Worm (Caenorhabditis elegans): ENCODE measurements around the gene misc-1.

Gene misc-1

DNA sequence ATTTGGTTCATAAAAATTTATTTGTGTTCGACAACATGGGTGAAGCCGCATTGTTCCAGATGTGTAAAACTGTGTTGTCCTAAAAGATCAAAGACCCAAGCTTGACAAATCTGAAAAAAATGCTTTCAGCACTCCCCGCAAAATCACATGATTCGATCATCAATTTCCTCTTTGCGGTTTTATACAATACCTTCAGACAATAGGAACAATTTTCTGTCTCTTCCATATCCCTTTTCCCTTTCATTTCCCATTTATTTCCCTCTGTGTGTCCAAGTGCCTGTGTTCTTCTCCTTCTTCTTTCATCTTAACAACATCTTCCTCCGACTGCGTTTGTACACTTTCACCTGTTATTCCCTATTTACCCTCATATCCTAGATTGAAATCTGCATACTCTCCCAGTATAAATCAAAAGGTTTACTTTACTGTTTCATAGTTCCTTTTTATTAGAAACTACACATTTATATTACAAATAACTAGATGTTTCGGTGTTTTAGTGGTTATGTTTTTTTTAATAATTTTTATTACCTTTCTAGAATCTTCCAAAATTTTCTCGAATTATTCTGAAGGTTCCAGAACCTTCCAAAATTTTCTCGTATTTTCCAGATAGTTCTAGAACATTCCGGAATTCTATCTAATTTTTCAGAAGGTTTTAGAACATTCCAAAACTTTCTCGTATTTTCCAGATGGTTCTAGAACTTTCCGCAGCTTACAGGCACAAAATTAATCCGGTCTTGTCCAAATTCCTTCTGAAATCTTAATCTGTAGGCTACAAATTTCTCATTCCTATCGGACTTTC lies 14.8 kb downstream of the misc-1 start, which contains the start of gene K01A2.5:
Gene K01A2.5 (plus strand): TSS at position 297 of the 796 bp plus-strand sequence.
- peak; percentile 55 for TF ChIP-seq rnt-1 (tag; optimal IDR thresholded peaks at IDR 0.05)
- no peak for TF ChIP-seq madf-2 (tag; optimal IDR thresholded peaks at IDR 0.05)
- peak; percentile 34 for TF ChIP-seq hlh-30 (tag; optimal IDR thresholded peaks at IDR 0.05; ENCODE audit: insufficient read depth)
- TF ChIP-seq gmeb-2 (tag; optimal IDR thresholded peaks at IDR 0.05) = no peak

DNA sequence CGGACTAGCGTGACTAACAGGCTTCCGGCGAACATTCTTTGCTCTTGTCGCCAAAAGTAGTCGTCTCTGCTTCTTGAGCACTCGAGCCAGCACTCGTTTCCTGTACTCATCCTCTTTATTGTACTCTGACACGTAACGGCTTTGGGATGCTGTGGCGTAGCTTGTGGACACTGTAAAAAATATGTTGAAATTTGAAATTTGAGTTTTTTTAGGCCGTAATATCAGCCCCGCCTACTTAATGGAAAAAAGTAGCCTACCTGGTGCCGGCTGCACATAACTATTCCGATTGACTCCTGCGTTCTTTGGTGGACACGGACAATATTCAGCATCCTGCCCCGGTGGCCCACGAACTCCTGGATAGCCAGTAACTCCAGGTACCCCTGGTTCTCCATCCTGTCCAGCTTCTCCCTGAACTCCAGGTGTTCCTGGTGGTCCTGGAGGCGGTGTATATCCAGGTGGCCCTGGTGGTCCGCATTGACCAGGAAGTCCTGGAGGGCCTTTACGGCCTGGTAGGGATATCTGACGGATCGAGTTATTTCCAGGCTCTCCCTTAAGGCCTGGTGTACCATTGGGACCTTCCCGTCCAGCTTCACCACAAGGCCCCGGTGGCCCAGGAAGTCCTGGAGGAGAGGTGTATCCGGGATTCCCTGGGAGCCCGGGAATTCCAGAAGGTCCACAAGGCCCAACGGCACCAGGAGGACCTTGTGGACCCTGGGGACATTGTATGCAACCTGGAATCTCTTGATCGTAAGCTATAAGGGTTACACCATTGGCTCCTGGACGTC lies 17.7 kb downstream of the misc-1 start:
- TF ChIP-seq hlh-15 (tag; optimal IDR thresholded peaks at IDR 0.05) (no peak), mec-3 (tag; optimal IDR thresholded peaks at IDR 0.05; ENCODE audit: borderline replicate concordance) (no peak), fkh-6 (tag; optimal IDR thresholded peaks at IDR 0.05) (no peak), C38D4.7 (GFP tag; optimal IDR thresholded peaks at IDR 0.05) (peak; percentile 15), C08G9.2 (tag; optimal IDR thresholded peaks at IDR 0.05) (peak; percentile 24), ceh-22 (tag; optimal IDR thresholded peaks at IDR 0.05) (no peak), elt-4 (tag; optimal IDR thresholded peaks at IDR 0.05) (peak; percentile 57), syd-9 (tag; optimal IDR thresholded peaks at IDR 0.05) (no peak)

DNA sequence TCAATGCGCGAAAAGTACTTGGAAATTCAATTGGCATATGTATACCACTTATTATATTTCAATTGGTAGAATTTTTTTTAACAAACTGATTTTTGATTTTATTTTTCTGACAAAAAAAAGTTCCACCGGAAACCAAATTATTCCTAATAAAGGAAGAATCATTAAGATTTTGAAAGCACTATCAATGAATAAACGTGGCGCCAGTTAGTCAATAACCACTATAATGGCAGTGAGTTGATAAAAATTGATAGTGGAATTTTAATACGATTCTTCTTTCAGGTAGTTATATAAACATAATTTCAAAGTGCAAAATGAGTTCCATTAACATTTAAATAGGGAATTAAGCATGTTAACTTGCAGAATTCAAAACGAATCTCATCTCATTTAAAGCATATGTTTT lies 19.2 kb downstream of the misc-1 start, which contains the start of gene col-69:
Gene col-69 (minus strand): TSS at position 101 of the 400 bp plus-strand sequence.
- TF ChIP-seq Y22D7AL.16 (tag; optimal IDR thresholded peaks at IDR 0.05) = no peak
- no peak for TF ChIP-seq dmd-4 (tag; optimal IDR thresholded peaks at IDR 0.05; ENCODE audit: borderline replicate concordance)
- no peak for TF ChIP-seq K09A11.1 (tag; optimal IDR thresholded peaks at IDR 0.05; ENCODE audit: insufficient read depth)
- TF ChIP-seq gmeb-2 (tag; optimal IDR thresholded peaks at IDR 0.05) = no peak
- TF ChIP-seq pat-9 (tag; optimal IDR thresholded peaks at IDR 0.05) = no peak
- no peak for TF ChIP-seq pax-1 (tag; optimal IDR thresholded peaks at IDR 0.05)
- TF ChIP-seq ceh-18 (tag; optimal IDR thresholded peaks at IDR 0.05) = no peak
- TF ChIP-seq sdc-2 (tag; optimal IDR thresholded peaks at IDR 0.05) = no peak
- TF ChIP-seq ceh-22 (tag; optimal IDR thresholded peaks at IDR 0.05) = no peak
- no peak for TF ChIP-seq unc-86 (tag; optimal IDR thresholded peaks at IDR 0.05)
- no peak for TF ChIP-seq unc-55 (GFP tag; optimal IDR thresholded peaks at IDR 0.05)
- TF ChIP-seq ref-2 (tag; optimal IDR thresholded peaks at IDR 0.05) = no peak
- TF ChIP-seq tbx-2 (tag; optimal IDR thresholded peaks at IDR 0.05) = no peak
- TF ChIP-seq odd-2 (tag; optimal IDR thresholded peaks at IDR 0.05) = no peak

DNA sequence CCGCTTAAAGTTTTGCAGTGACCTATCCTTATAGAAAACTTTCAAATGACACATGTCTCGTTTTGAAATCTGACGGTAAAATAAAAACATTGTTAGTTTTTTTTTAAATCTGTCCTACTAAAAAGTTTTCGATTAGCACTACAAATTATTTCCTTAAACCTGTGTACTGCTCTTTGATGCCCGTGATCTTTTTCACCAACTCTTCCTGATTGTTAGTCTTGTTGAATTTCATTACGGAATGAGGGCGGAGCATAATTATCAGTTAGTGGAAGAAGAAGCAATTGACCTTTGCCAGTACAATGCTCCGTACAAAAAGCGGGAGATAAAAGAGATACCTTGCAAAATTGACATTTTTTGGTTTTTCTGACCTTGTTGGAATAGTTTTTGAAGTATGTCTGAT lies 20.7 kb downstream of the misc-1 start, which contains the start of gene K01A2.4:
Gene K01A2.4 (plus strand): TSS at position 301 of the 400 bp plus-strand sequence.
- TF ChIP-seq ceh-31 (tag; optimal IDR thresholded peaks at IDR 0.05) (no peak), hlh-8 (tag; optimal IDR thresholded peaks at IDR 0.05) (no peak), ceh-19 (GFP tag; optimal IDR thresholded peaks at IDR 0.05) (no peak), npax-4 (tag; optimal IDR thresholded peaks at IDR 0.05) (no peak), fkh-10 (GFP tag; optimal IDR thresholded peaks at IDR 0.05) (no peak), sox-2 (GFP tag; IDR thresholded peaks at IDR 0.05) (no peak), hlh-15 (tag; optimal IDR thresholded peaks at IDR 0.05) (no peak), unc-42 (tag; optimal IDR thresholded peaks at IDR 0.05) (no peak), F13H6.1 (tag; optimal IDR thresholded peaks at IDR 0.05) (no peak), mec-3 (tag; optimal IDR thresholded peaks at IDR 0.05; ENCODE audit: borderline replicate concordance) (no peak), dve-1 (tag; optimal IDR thresholded peaks at IDR 0.05) (no peak), tbx-2 (tag; optimal IDR thresholded peaks at IDR 0.05) (no peak), hlh-30 (tag; optimal IDR thresholded peaks at IDR 0.05; ENCODE audit: insufficient read depth) (no peak), ceh-45 (GFP tag; IDR thresholded peaks at IDR 0.05) (no peak), pax-1 (tag; optimal IDR thresholded peaks at IDR 0.05) (no peak), pha-4 (tag; optimal IDR thresholded peaks at IDR 0.05) (no peak), zip-5 (tag; optimal IDR thresholded peaks at IDR 0.05) (no peak), hlh-13 (GFP tag; optimal IDR thresholded peaks at IDR 0.05) (no peak), ceh-48 (tag; optimal IDR thresholded peaks at IDR 0.05) (no peak)

All from whole organism, late embryonic.